Worm (Caenorhabditis elegans) whole organism, dauer: ENCODE results near the gene mam-6.

Source experiments
- unc-62 ChIP-seq: sonication (generic microtip); optimal IDR thresholded peaks from 2 replicates; lab custom pipeline; 2017; ENCODE audit warnings: missing biosample characterization, missing genetic modification reagents, missing genetic modification characterization

Gene mam-6

DNA sequence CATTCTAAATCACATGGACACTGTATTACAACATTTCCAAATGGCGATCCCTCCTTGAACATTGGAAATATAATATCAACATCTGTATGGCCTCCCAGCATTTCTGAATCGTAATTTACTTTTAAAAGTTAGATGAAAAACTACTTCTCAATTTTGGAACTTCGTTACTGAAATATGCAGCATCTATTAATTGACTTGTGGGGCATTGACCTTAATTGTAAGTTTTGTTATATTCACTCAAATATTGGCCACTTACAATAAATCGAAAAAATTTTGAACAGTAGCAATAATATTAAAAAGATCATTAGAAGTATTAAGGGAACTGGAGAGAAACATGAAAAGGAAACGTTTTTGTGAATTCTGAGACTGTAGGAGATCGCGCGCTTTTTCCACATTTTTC is at the start of gene mam-6:
Gene mam-6 (minus strand): TSS at position 101 of the 400 bp plus-strand sequence.
- TF ChIP-seq unc-62 (GFP tag; lab: Kevin White, UChicago), result no peak

DNA sequence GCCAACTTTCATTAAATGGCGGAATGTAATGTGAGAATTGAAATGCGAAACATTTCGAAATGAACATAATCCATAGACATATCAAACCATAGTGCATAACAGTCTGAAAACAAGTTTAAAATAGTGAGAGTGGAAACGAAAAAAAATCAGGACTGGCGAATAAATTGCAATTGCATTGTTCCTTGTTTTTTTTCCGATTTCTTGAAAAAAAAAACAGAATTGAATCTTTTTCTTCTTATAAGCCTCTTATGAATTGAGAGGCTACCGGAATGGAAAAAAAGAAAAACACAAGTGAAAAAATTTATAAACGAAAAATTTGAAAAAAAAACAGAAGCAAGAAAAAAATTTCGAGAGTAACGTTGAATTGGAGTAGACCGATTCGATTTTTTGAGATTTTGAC is 47.4 kb upstream of the mam-6 start, which contains the start of gene R07D5.2:
Gene R07D5.2 (minus strand): TSS at position 101 of the 400 bp plus-strand sequence.
- no peak for TF ChIP-seq unc-62 (GFP tag; lab: Kevin White, UChicago)

ce11 chrX:15115748-15116147 is 46.6 kb upstream of the mam-6 start:
- TF ChIP-seq unc-62 (GFP tag; lab: Kevin White, UChicago), result no peak

DNA sequence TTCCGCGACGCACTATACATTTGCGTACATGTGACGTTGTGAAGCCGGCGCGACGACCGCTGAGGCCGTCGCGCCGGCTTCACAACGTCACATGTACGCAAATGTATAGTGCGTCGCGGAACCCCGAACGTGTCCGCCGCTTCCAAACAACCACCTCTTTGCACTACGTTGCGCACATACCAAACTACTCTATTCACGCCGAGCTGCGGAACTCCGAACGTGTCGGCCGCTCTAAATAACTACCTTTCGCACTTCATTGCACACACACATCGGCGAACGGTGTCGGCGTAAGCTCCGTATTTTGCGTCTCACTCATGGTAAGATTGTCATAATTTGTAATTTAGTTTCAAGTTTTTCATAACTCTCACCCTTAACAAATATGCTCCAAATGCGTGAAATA is 43.0 kb upstream of the mam-6 start:
- TF ChIP-seq unc-62 (GFP tag; lab: Kevin White, UChicago), result no peak

DNA sequence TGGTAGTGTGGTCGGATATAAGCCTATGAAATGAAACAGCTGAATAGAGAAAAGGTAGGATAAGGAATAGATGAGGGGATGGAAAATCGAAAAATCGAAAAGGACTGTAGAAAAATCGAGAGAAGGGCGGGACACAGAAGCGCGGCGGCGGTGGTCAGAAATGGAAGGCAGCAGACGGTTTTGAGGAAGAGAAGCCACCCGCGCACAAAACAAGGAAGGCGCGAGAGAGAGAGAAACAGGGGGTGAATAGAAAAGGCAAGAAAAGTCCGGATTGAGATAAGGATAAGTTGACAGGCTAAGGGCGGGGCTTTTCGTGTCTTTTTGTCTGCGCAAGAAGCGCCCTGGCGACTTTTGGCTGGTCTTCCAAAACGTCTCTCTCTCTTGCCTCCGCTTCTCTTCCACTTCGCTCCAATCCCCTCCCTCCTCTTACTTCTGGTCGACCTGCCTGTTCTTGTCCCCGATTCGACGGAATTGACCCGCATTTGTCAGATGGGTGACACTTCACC is 38.7 kb upstream of the mam-6 start, which contains the start of gene mlt-9:
Gene mlt-9 (minus strand): TSS at position 51 of the 506 bp plus-strand sequence.
- TF ChIP-seq unc-62 (GFP tag; lab: Kevin White, UChicago), result no peak

DNA sequence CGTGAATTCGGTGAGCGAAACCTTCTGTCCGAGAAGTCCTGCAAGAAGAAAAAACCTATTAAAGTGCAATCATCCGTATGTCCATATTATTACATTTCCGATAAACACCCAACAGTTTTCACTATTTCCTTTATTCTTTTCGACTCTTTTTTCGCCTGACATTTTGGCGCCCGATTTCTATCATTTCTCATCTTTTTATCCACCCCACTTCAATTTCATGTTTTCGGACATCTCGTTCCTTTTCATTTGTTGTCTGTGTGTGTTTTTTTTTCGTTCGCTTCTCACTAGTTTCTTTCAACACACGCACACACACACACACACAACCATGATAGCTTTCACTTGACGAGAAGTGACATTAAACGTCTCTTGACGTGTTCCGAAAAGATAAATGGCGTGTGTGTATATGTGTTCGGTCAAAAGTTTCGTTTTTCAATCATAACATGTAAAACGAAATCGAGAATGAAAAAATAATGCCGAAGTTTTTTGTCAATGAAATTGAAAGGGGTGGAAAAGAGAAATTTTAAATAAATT is 35.9 kb upstream of the mam-6 start:
- no peak for TF ChIP-seq unc-62 (GFP tag; lab: Kevin White, UChicago)

DNA sequence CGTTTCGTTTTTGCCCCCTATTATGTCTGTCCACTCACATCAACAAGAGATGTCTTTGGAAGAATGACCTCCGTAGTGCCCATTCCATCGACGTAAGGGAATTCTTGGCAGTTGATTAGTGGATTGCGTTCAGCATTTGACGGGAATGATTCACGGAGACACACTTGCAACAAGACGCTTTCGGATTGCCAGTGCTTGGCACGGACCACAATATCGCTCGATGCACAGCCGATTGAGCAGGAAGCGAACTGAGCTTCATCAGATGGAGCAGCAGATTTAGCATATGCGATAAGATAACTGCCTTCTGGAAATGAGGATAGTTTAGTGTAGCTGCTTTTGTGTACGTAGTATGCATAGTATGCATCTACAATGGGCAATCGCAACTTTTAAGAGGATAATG is 34.3 kb upstream of the mam-6 start:
- TF ChIP-seq unc-62 (GFP tag; lab: Kevin White, UChicago), result no peak

ce11 chrX:15100369-15100963 is 31.3 kb upstream of the mam-6 start, which contains the start of gene dhhc-1:
Gene dhhc-1, minus strand, starts transcription at chrX:15100419.
- no peak for TF ChIP-seq unc-62 (GFP tag; lab: Kevin White, UChicago)

- TF ChIP-seq unc-62 (GFP tag; lab: Kevin White, UChicago), result no peak
Observed at ce11 chrX:15097763-15098162, 28.6 kb upstream of the mam-6 start, which contains the start of gene F09B12.3. Gene F09B12.3, minus strand, starts transcription at chrX:15097954.

- TF ChIP-seq unc-62 (GFP tag; lab: Kevin White, UChicago), result no peak
Observed at ce11 chrX:15096277-15096676, 27.1 kb upstream of the mam-6 start.

DNA sequence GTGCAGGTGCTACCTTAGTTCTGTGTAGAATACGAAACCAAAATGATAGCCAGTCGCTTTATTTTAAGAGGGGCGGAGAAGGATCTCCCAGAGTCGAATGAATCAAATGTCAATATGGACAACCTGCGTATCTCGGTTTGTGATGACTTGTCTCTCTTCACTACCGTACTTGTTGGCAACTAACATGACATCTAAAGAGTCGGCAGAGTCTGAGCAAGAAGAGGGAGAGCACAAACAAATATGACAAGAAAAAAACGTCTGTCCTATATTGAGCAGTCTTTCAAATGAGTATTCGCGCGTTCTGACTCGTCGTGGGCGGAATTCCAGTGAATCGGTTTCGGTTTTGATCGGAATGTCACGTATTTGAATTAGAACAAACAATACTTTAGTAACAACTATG is 25.8 kb upstream of the mam-6 start, which contains the start of gene F09B12.7:
Gene F09B12.7 (minus strand): TSS at position 101 of the 400 bp plus-strand sequence.
- TF ChIP-seq unc-62 (GFP tag; lab: Kevin White, UChicago), result no peak

ce11 chrX:15092775-15093386 is 23.7 kb upstream of the mam-6 start:
- TF ChIP-seq unc-62 (GFP tag; lab: Kevin White, UChicago), result no peak

DNA sequence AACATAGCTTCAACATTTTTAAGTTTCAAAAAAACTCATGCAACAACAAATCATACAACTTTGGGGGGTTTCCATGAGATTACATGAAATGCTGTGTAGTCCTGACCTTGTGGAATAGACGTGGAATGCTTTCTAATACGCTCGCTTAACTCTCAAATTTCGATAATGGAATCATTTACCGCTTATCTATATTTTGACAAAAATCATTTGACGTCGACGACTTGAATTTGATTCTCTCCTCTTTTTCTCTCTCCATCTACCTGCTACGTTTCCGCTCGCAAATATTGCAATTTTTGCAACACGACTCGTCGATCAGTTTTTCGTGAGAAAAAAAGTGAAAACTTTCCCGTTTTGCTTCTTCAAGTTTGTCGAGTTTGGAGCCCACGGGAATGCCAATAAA is 20.0 kb upstream of the mam-6 start, which contains the start of gene flr-4:
Gene flr-4 (plus strand): TSS at position 275 of the 400 bp plus-strand sequence.
- TF ChIP-seq unc-62 (GFP tag; lab: Kevin White, UChicago), result no peak

- no peak for TF ChIP-seq unc-62 (GFP tag; lab: Kevin White, UChicago)
Observed at ce11 chrX:15087752-15088151, 18.6 kb upstream of the mam-6 start.

ce11 chrX:15084395-15084794 is 15.3 kb upstream of the mam-6 start, which contains the start of gene F09B12.5:
Gene F09B12.5, plus strand, starts transcription at chrX:15084695.
- no peak for TF ChIP-seq unc-62 (GFP tag; lab: Kevin White, UChicago)

DNA sequence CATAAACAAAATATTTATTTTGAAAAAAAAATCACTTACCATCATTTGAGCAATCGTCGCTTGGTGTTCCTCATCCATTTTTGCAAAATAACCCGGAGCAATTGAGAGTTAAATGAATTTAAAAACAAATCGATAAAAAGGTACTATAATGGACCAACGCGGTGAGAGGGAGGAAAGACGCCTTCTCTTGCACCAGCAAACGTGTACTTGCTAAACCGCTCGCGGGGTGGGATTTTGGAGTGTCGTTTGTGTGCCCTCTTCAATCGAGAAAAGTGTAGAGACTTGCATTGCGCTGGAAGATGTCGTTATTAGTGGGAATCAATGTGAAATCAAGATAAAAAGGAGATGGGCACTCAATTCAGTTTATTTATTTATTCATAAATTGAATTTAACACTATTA is 14.7 kb upstream of the mam-6 start, which contains the start of gene H40L08.1:
Gene H40L08.1 (minus strand): TSS at position 292 of the 400 bp plus-strand sequence.
- TF ChIP-seq unc-62 (GFP tag; lab: Kevin White, UChicago), result no peak
